Worm (Caenorhabditis elegans) whole organism, late embryonic: ENCODE results near the gene str-207.

Source experiments
- C08G9.2 ChIP-seq: sonication (generic microtip); optimal IDR thresholded peaks from 2 replicates; lab custom pipeline; 2016; ENCODE audit warnings: mild to moderate bottlenecking, missing genetic modification characterization, moderate library complexity, missing compliant biosample characterization
- C38D4.7 ChIP-seq: fragments of 200-800 bp; sonication (Bioruptor generic); optimal IDR thresholded peaks from 2 replicates; lab custom pipeline; 2018; ENCODE audit warnings: mild to moderate bottlenecking, missing genetic modification characterization, moderate library complexity, missing compliant biosample characterization
- K09A11.1 ChIP-seq: sonication (generic microtip); optimal IDR thresholded peaks from 2 replicates; lab custom pipeline; 2017; ENCODE audit warnings: antibody characterized with exemption, mild to moderate bottlenecking, missing genetic modification characterization, missing compliant biosample characterization; ENCODE audit not compliant: insufficient read depth
- T23F11.4 ChIP-seq: fragments of 200-800 bp; sonication (Bioruptor generic); optimal IDR thresholded peaks from 2 replicates; lab custom pipeline; 2018; ENCODE audit warnings: mild to moderate bottlenecking, missing genetic modification characterization, missing compliant biosample characterization
- ceh-18 ChIP-seq: sonication (generic microtip); optimal IDR thresholded peaks from 2 replicates; lab custom pipeline; 2016; ENCODE audit warnings: missing genetic modification characterization, missing compliant biosample characterization
- ceh-19 ChIP-seq: fragments of 200-800 bp; sonication (Bioruptor generic); optimal IDR thresholded peaks from 2 replicates; lab custom pipeline; 2018; ENCODE audit warnings: mild to moderate bottlenecking, missing genetic modification characterization, missing compliant biosample characterization
- ceh-2 ChIP-seq: sonication (generic microtip); optimal IDR thresholded peaks from 2 replicates; lab custom pipeline; 2016; ENCODE audit warnings: missing genotype, missing genetic modification characterization, missing compliant biosample characterization
- ceh-24 ChIP-seq: sonication (generic microtip); optimal IDR thresholded peaks from 2 replicates; lab custom pipeline; 2016; ENCODE audit warnings: mild to moderate bottlenecking, missing genetic modification characterization, missing compliant biosample characterization
- ceh-30 ChIP-seq: fragments of 150-350 bp; optimal IDR thresholded peaks from 2 replicates; lab custom pipeline; 2014; ENCODE audit warnings: missing biosample characterization, missing genetic modification characterization
- ceh-34 ChIP-seq: sonication (generic microtip); optimal IDR thresholded peaks from 2 replicates; lab custom pipeline; 2016; ENCODE audit warnings: mild to moderate bottlenecking, missing genetic modification characterization, missing compliant biosample characterization
- ceh-45 ChIP-seq: fragments of 200-800 bp; sonication (Bioruptor generic); IDR thresholded peaks from 2 replicates; pipeline ENCODE4 v1.3.6; 2022; ENCODE audit warnings: missing genetic modification reagents, missing genetic modification characterization, missing compliant biosample characterization
- ceh-6 ChIP-seq: fragments of 200-800 bp; sonication (Bioruptor generic); optimal IDR thresholded peaks from 2 replicates; lab custom pipeline; 2018; ENCODE audit warnings: mild to moderate bottlenecking, missing genetic modification characterization, missing compliant biosample characterization
- ceh-9 ChIP-seq: sonication (generic microtip); optimal IDR thresholded peaks from 2 replicates; lab custom pipeline; 2016; ENCODE audit warnings: mild to moderate bottlenecking, missing genetic modification characterization, inconsistent platforms, missing compliant biosample characterization
- dve-1 ChIP-seq: sonication (generic microtip); optimal IDR thresholded peaks from 2 replicates; lab custom pipeline; 2017; ENCODE audit warnings: antibody characterized with exemption, mild to moderate bottlenecking, missing genetic modification characterization, missing compliant biosample characterization
- elt-2 ChIP-seq: sonication (generic microtip); optimal IDR thresholded peaks from 2 replicates; lab custom pipeline; 2016; ENCODE audit warnings: missing genetic modification reagents, missing genetic modification characterization, missing compliant biosample characterization
- ets-4 ChIP-seq: sonication (generic microtip); optimal IDR thresholded peaks from 2 replicates; lab custom pipeline; 2016; ENCODE audit warnings: missing genetic modification characterization, missing compliant biosample characterization
- fkh-6 ChIP-seq: sonication (generic microtip); optimal IDR thresholded peaks from 2 replicates; lab custom pipeline; 2016; ENCODE audit warnings: missing genetic modification characterization, missing compliant biosample characterization
- hlh-13 ChIP-seq: fragments of 200-800 bp; sonication (Bioruptor generic); optimal IDR thresholded peaks from 2 replicates; lab custom pipeline; 2018; ENCODE audit warnings: mild to moderate bottlenecking, missing genetic modification characterization, missing compliant biosample characterization
- hlh-30 ChIP-seq: sonication (generic microtip); optimal IDR thresholded peaks from 2 replicates; lab custom pipeline; 2017; ENCODE audit warnings: antibody characterized with exemption, missing genetic modification characterization, missing compliant biosample characterization; ENCODE audit not compliant: insufficient read depth
- hlh-6 ChIP-seq: sonication (generic microtip); optimal IDR thresholded peaks from 2 replicates; lab custom pipeline; 2016; ENCODE audit warnings: missing genotype, missing genetic modification characterization, missing compliant biosample characterization
- lin-11 ChIP-seq: fragments of 200-800 bp; sonication (Bioruptor generic); optimal IDR thresholded peaks from 2 replicates; lab custom pipeline; 2018; ENCODE audit warnings: mild to moderate bottlenecking, missing genetic modification characterization, missing compliant biosample characterization
- nhr-11 ChIP-seq: fragments of 150-350 bp; optimal IDR thresholded peaks from 2 replicates; lab custom pipeline; 2014; ENCODE audit warnings: missing biosample characterization, missing genetic modification characterization
- npax-4 ChIP-seq: sonication (generic microtip); optimal IDR thresholded peaks from 2 replicates; lab custom pipeline; 2016; ENCODE audit warnings: missing genetic modification characterization, missing compliant biosample characterization
- pat-9 ChIP-seq: fragments of 200-800 bp; sonication (Bioruptor generic); optimal IDR thresholded peaks from 2 replicates; lab custom pipeline; 2018; ENCODE audit warnings: mild to moderate bottlenecking, missing genetic modification characterization, moderate library complexity, missing compliant biosample characterization
- pha-2 ChIP-seq: sonication (generic microtip); optimal IDR thresholded peaks from 2 replicates; lab custom pipeline; 2017; ENCODE audit warnings: mild to moderate bottlenecking, missing genetic modification characterization, missing compliant biosample characterization
- pha-4 ChIP-seq: fragments of 150-350 bp; optimal IDR thresholded peaks from 2 replicates; lab custom pipeline; 2018; ENCODE audit warnings: missing biosample characterization, missing genetic modification reagents, missing genetic modification characterization
- pqm-1 ChIP-seq: sonication (generic microtip); optimal IDR thresholded peaks from 2 replicates; lab custom pipeline; 2016; ENCODE audit warnings: missing genetic modification characterization, missing compliant biosample characterization
- pros-1 ChIP-seq: fragments of 150-350 bp; optimal IDR thresholded peaks from 2 replicates; lab custom pipeline; 2014; ENCODE audit warnings: missing biosample characterization, missing genetic modification reagents, missing genetic modification characterization
- ref-2 ChIP-seq: sonication (generic microtip); optimal IDR thresholded peaks from 2 replicates; lab custom pipeline; 2016; ENCODE audit warnings: missing genetic modification characterization, missing compliant biosample characterization
- sdc-2 ChIP-seq: sonication (generic microtip); optimal IDR thresholded peaks from 2 replicates; lab custom pipeline; 2016; ENCODE audit warnings: missing genotype, missing genetic modification characterization, missing compliant biosample characterization
- sox-4 ChIP-seq: sonication (generic microtip); optimal IDR thresholded peaks from 2 replicates; lab custom pipeline; 2017; ENCODE audit warnings: mild to moderate bottlenecking, missing genetic modification characterization, inconsistent platforms, missing compliant biosample characterization
- tbx-7 ChIP-seq: sonication (generic microtip); optimal IDR thresholded peaks from 2 replicates; lab custom pipeline; 2016; ENCODE audit warnings: missing genotype, missing genetic modification characterization, missing compliant biosample characterization
- unc-3 ChIP-seq, 2 experiments: fragments of 200-800 bp in 1 of 2; sonication (Bioruptor generic) in 1 of 2; sonication (generic microtip) in 1 of 2; conservative IDR thresholded peaks in 1 of 2; optimal IDR thresholded peaks in 1 of 2; 2 replicates each; pipeline versions ENCODE4 v1.3.6 to Lab custom; 2016 to 2022; ENCODE audit warnings: missing compliant biosample characterization in 2 of 2, missing genetic modification characterization in 2 of 2, missing genetic modification reagents in 1 of 2
- unc-55 ChIP-seq: sonication (generic microtip); optimal IDR thresholded peaks from 2 replicates; lab custom pipeline; 2017; ENCODE audit warnings: missing biosample characterization, missing genetic modification reagents, missing genetic modification characterization
- unc-86 ChIP-seq: sonication (generic microtip); optimal IDR thresholded peaks from 2 replicates; lab custom pipeline; 2016; ENCODE audit warnings: missing genetic modification characterization, missing compliant biosample characterization
- ztf-16 ChIP-seq: sonication (generic microtip); optimal IDR thresholded peaks from 2 replicates; lab custom pipeline; 2017; ENCODE audit warnings: missing genetic modification characterization, missing compliant biosample characterization

The str-207 gene

ce11 chrV:4908591-4908990 is 42.9 kb upstream of the str-207 start, which contains the start of gene ugt-13:
Gene ugt-13 (plus strand): TSS chrV:4908884.
- TF ChIP-seq sdc-2 (tag; lab: Kevin White, UChicago) (no peak), sox-4 (tag; lab: Kevin White, UChicago) (no peak), pha-2 (tag; lab: Kevin White, UChicago) (no peak), ets-4 (no peak), hlh-6 (tag; lab: Kevin White, UChicago) (no peak), ztf-16 (no peak), npax-4 (no peak), K09A11.1 (no peak), ceh-34 (tag; lab: Kevin White, UChicago) (no peak), unc-3 (GFP tag; conservative IDR thresholded peaks at IDR 0.05; lab: Robert Waterston, UW) (no peak), unc-3 (tag; optimal IDR thresholded peaks at IDR 0.05; lab: Kevin White, UChicago) (no peak), tbx-7 (tag; lab: Kevin White, UChicago) (no peak), ceh-18 (no peak), ref-2 (tag; lab: Kevin White, UChicago) (no peak), ceh-30 (no peak), ceh-9 (tag; lab: Kevin White, UChicago) (no peak), pros-1 (tag; lab: Kevin White, UChicago) (no peak), hlh-13 (GFP tag; lab: Kevin White, UChicago) (no peak)

- no peak for TF ChIP-seq ceh-30
- TF ChIP-seq pros-1 (tag; lab: Kevin White, UChicago), result no peak
- TF ChIP-seq ceh-45 (GFP tag; lab: Robert Waterston, UW), result no peak
- TF ChIP-seq ref-2 (tag; lab: Kevin White, UChicago), result no peak
- TF ChIP-seq sdc-2 (tag; lab: Kevin White, UChicago), result no peak
- TF ChIP-seq tbx-7 (tag; lab: Kevin White, UChicago), result no peak
- no peak for TF ChIP-seq lin-11 (tag; lab: Kevin White, UChicago)
- no peak for TF ChIP-seq unc-55 (GFP tag; lab: Kevin White, UChicago)
- no peak for TF ChIP-seq fkh-6 (tag; lab: Kevin White, UChicago)
- TF ChIP-seq ceh-24, result no peak
- no peak for TF ChIP-seq pqm-1 (tag; lab: Kevin White, UChicago)
- no peak for TF ChIP-seq ceh-2 (tag; lab: Kevin White, UChicago)
- TF ChIP-seq elt-2 (tag; lab: Kevin White, UChicago), result no peak
- TF ChIP-seq ceh-6, result no peak
- TF ChIP-seq C38D4.7 (GFP tag; lab: Kevin White, UChicago), result no peak
- no peak for TF ChIP-seq hlh-30 (tag; lab: Kevin White, UChicago)
- no peak for TF ChIP-seq pha-4 (tag; lab: Kevin White, UChicago)
- no peak for TF ChIP-seq C08G9.2
Measured at ce11 chrV:4912313-4912712, 39.2 kb upstream of the str-207 start, which contains the start of gene H23N18.5. Gene H23N18.5 (minus strand): TSS chrV:4912381.

ce11 chrV:4913853-4914252 is 37.7 kb upstream of the str-207 start:
- no peak for TF ChIP-seq unc-86 (tag; lab: Kevin White, UChicago)
- TF ChIP-seq ceh-18, result no peak
- TF ChIP-seq ref-2 (tag; lab: Kevin White, UChicago), result no peak
- TF ChIP-seq T23F11.4 (GFP tag; lab: Kevin White, UChicago), result no peak
- no peak for TF ChIP-seq ceh-19 (GFP tag; lab: Kevin White, UChicago)
- TF ChIP-seq nhr-11 (tag; lab: Kevin White, UChicago), result no peak
- TF ChIP-seq hlh-13 (GFP tag; lab: Kevin White, UChicago), result no peak
- TF ChIP-seq ceh-6, result no peak
- no peak for TF ChIP-seq pros-1 (tag; lab: Kevin White, UChicago)
- TF ChIP-seq npax-4, result no peak
- TF ChIP-seq dve-1, result no peak

- no peak for TF ChIP-seq pat-9
- peak; percentile 60 for TF ChIP-seq elt-2 (tag; lab: Kevin White, UChicago)
Measured at ce11 chrV:4914879-4915278, 36.7 kb upstream of the str-207 start, which contains the start of gene H23N18.6. Gene H23N18.6 (minus strand): TSS chrV:4915079.
